Fruit fly (Drosophila melanogaster) whole organism, embryonic: ENCODE data around the gene Megf8.

Source experiments
- CG12391 ChIP-seq: fragments of 200-800 bp; sonication (Bioruptor generic); optimal IDR thresholded peaks from 3 replicates; lab custom pipeline; 2018; ENCODE audit warnings: missing biosample characterization, mild to moderate bottlenecking, missing genetic modification characterization, moderate library complexity
- CG13287 ChIP-seq: fragments of 200-800 bp; sonication (Bioruptor generic); IDR thresholded peaks from 2 replicates; pipeline ENCODE4 v1.3.6; 2022; ENCODE audit warnings: missing biosample characterization, missing genetic modification characterization; ENCODE audit not compliant: partially characterized antibody
- CG13296 ChIP-seq: fragments of 200-800 bp; sonication (Bioruptor generic); optimal IDR thresholded peaks from 3 replicates; lab custom pipeline; 2018; ENCODE audit warnings: missing biosample characterization, mild to moderate bottlenecking, missing genetic modification characterization
- CG14710 ChIP-seq: fragments of 200-800 bp; sonication (Bioruptor generic); optimal IDR thresholded peaks from 3 replicates; lab custom pipeline; 2019; ENCODE audit warnings: missing biosample characterization, mild to moderate bottlenecking, missing genetic modification characterization, moderate library complexity
- CG14860 ChIP-seq: fragments of 200-800 bp; sonication (Bioruptor generic); IDR thresholded peaks from 3 replicates; pipeline ENCODE4 v1.3.6; 2022; ENCODE audit warnings: missing biosample characterization, missing genetic modification characterization; ENCODE audit not compliant: partially characterized antibody
- CG15011 ChIP-seq: fragments of 200-800 bp; sonication (Bioruptor generic); optimal IDR thresholded peaks from 3 replicates; lab custom pipeline; 2018; ENCODE audit warnings: missing biosample characterization, mild to moderate bottlenecking, missing genetic modification characterization
- CG15514 ChIP-seq: fragments of 200-800 bp; sonication (Bioruptor generic); optimal IDR thresholded peaks from 3 replicates; lab custom pipeline; 2017; ENCODE audit warnings: missing biosample characterization, missing genetic modification characterization, mild to moderate bottlenecking, moderate library complexity, missing genetic modification reagents
- CG1603 ChIP-seq: fragments of 200-800 bp; sonication (Bioruptor generic); optimal IDR thresholded peaks from 2 replicates; lab custom pipeline; 2019; ENCODE audit warnings: missing biosample characterization, mild to moderate bottlenecking, missing genetic modification characterization, moderate library complexity
- CG16863 ChIP-seq: fragments of 200-800 bp; sonication (Bioruptor generic); optimal IDR thresholded peaks from 3 replicates; lab custom pipeline; 2016; ENCODE audit warnings: missing biosample characterization, missing genetic modification characterization
- CG1792 ChIP-seq: fragments of 200-800 bp; sonication (Bioruptor generic); optimal IDR thresholded peaks from 2 replicates; lab custom pipeline; 2016; ENCODE audit warnings: missing biosample characterization, missing genetic modification characterization
- CG31441 ChIP-seq: fragments of 200-800 bp; sonication (Bioruptor generic); IDR thresholded peaks from 2 replicates; pipeline ENCODE4 v1.3.6; 2022; ENCODE audit warnings: missing biosample characterization, missing genetic modification characterization
- CG4328 ChIP-seq: fragments of 200-800 bp; sonication (Bioruptor generic); optimal IDR thresholded peaks from 3 replicates; lab custom pipeline; 2017; ENCODE audit warnings: missing biosample characterization, missing genetic modification reagents, missing genetic modification characterization
- CG4617 ChIP-seq: fragments of 200-800 bp; sonication (Bioruptor generic); optimal IDR thresholded peaks from 3 replicates; lab custom pipeline; 2016; ENCODE audit warnings: missing biosample characterization, missing genetic modification characterization, borderline replicate concordance
- CG6175 ChIP-seq: fragments of 200-800 bp; sonication (Bioruptor generic); IDR thresholded peaks from 3 replicates; pipeline ENCODE4 v1.3.6; 2022; ENCODE audit warnings: missing biosample characterization, missing genetic modification characterization
- CG6254 ChIP-seq: fragments of 200-800 bp; sonication (Bioruptor generic); optimal IDR thresholded peaks from 3 replicates; lab custom pipeline; 2017; ENCODE audit warnings: mild to moderate bottlenecking, missing biosample characterization, missing genetic modification reagents, missing genetic modification characterization
- CG6654 ChIP-seq: fragments of 200-800 bp; sonication (Bioruptor generic); optimal IDR thresholded peaks from 2 replicates; lab custom pipeline; 2017; ENCODE audit warnings: missing biosample characterization, mild to moderate bottlenecking, missing genetic modification characterization
- CG7786 ChIP-seq: fragments of 200-800 bp; sonication (Bioruptor generic); optimal IDR thresholded peaks from 2 replicates; lab custom pipeline; 2016; ENCODE audit warnings: missing biosample characterization, missing genetic modification characterization
- CG8290 ChIP-seq, 3 experiments: fragments of 200-800 bp; sonication (Bioruptor generic); optimal IDR thresholded peaks; 2 replicates each; lab custom pipeline; 2016 to 2019; ENCODE audit warnings: missing biosample characterization in 3 of 3, missing genetic modification characterization in 3 of 3, mild to moderate bottlenecking in 2 of 3, moderate library complexity in 1 of 3
- CG9932 ChIP-seq: fragments of 200-800 bp; sonication (Bioruptor generic); IDR thresholded peaks from 2 replicates; pipeline ENCODE4 v1.3.6; 2022; ENCODE audit warnings: missing biosample characterization, missing genetic modification characterization
- CHES-1-like ChIP-seq: fragments of 200-800 bp; sonication (Bioruptor generic); optimal IDR thresholded peaks from 2 replicates; lab custom pipeline; 2016; ENCODE audit warnings: missing biosample characterization, missing genetic modification characterization
- CTCF ChIP-seq: fragments of 200-800 bp; sonication (Bioruptor generic); optimal IDR thresholded peaks from 2 replicates; lab custom pipeline; 2017; ENCODE audit warnings: missing biosample characterization, mild to moderate bottlenecking, missing genetic modification characterization, moderate library complexity
- Dip3 ChIP-seq: fragments of 200-800 bp; sonication (Bioruptor generic); optimal IDR thresholded peaks from 3 replicates; lab custom pipeline; 2016; ENCODE audit warnings: missing biosample characterization, missing genetic modification characterization
- Dll ChIP-seq: fragments of 200-800 bp; sonication (Bioruptor generic); IDR thresholded peaks from 4 replicates; pipeline ENCODE4 v1.3.6; 2022; ENCODE audit warnings: missing biosample characterization, missing genetic modification characterization; ENCODE audit not compliant: partially characterized antibody
- Dp ChIP-seq: fragments of 200-800 bp; sonication (Bioruptor generic); optimal IDR thresholded peaks from 2 replicates; lab custom pipeline; 2018; ENCODE audit warnings: missing biosample characterization, mild to moderate bottlenecking, missing genetic modification characterization, moderate library complexity
- E2f2 ChIP-seq: fragments of 200-800 bp; sonication (Bioruptor generic); IDR thresholded peaks from 2 replicates; pipeline ENCODE4 v1.3.6; 2022; ENCODE audit warnings: missing biosample characterization, missing genetic modification characterization
- ERR ChIP-seq: fragments of 200-800 bp; sonication (Bioruptor generic); optimal IDR thresholded peaks from 2 replicates; lab custom pipeline; 2016; ENCODE audit warnings: missing biosample characterization, missing genetic modification characterization
- Hand ChIP-seq: fragments of 200-800 bp; sonication (Bioruptor generic); optimal IDR thresholded peaks from 2 replicates; lab custom pipeline; 2017; ENCODE audit warnings: mild to moderate bottlenecking, missing biosample characterization, missing genetic modification reagents, missing genetic modification characterization
- Hmx ChIP-seq: fragments of 200-800 bp; sonication (Bioruptor generic); optimal IDR thresholded peaks from 2 replicates; lab custom pipeline; 2016; ENCODE audit warnings: missing biosample characterization, missing genetic modification characterization
- MBD-R2 ChIP-seq: fragments of 200-800 bp; sonication (Bioruptor generic); IDR thresholded peaks from 2 replicates; pipeline ENCODE4 v1.3.6; 2022; ENCODE audit warnings: missing biosample characterization, missing genetic modification characterization
- NC2β ChIP-seq: fragments of 200-800 bp; sonication (Bioruptor generic); optimal IDR thresholded peaks from 2 replicates; lab custom pipeline; 2016; ENCODE audit warnings: missing biosample characterization, missing genetic modification characterization
- Oli ChIP-seq: fragments of 200-800 bp; sonication (Bioruptor generic); optimal IDR thresholded peaks from 2 replicates; lab custom pipeline; 2018; ENCODE audit warnings: missing biosample characterization, mild to moderate bottlenecking, missing genetic modification characterization, moderate library complexity
- Ravus ChIP-seq: fragments of 200-800 bp; sonication (Bioruptor generic); IDR thresholded peaks from 2 replicates; pipeline ENCODE4 v1.3.6; 2022; ENCODE audit warnings: missing biosample characterization, missing genetic modification characterization
- Sox100B ChIP-seq: fragments of 200-800 bp; sonication (Bioruptor generic); optimal IDR thresholded peaks from 3 replicates; lab custom pipeline; 2018; ENCODE audit warnings: missing biosample characterization, mild to moderate bottlenecking, missing genetic modification characterization
- bab2 ChIP-seq: fragments of 200-800 bp; sonication (Bioruptor generic); optimal IDR thresholded peaks from 2 replicates; lab custom pipeline; 2016; ENCODE audit warnings: missing biosample characterization, missing genetic modification characterization
- bowl ChIP-seq: fragments of 200-800 bp; sonication (Bioruptor generic); IDR thresholded peaks from 2 replicates; pipeline ENCODE4 v1.3.6; 2022; ENCODE audit warnings: missing biosample characterization, missing genetic modification characterization
- cg ChIP-seq: fragments of 200-800 bp; sonication (Bioruptor generic); optimal IDR thresholded peaks from 3 replicates; lab custom pipeline; 2019; ENCODE audit warnings: missing biosample characterization, mild to moderate bottlenecking, missing genetic modification characterization, moderate library complexity
- chinmo ChIP-seq: fragments of 200-800 bp; sonication (Bioruptor generic); IDR thresholded peaks from 4 replicates; pipeline ENCODE4 v1.3.6; 2022; ENCODE audit warnings: missing biosample characterization, missing genetic modification characterization; ENCODE audit not compliant: partially characterized antibody
- gem ChIP-seq: fragments of 200-800 bp; sonication (Bioruptor generic); optimal IDR thresholded peaks from 2 replicates; lab custom pipeline; 2019; ENCODE audit warnings: missing biosample characterization, mild to moderate bottlenecking, missing genetic modification characterization, moderate library complexity
- gfzf ChIP-seq: fragments of 200-800 bp; sonication (Bioruptor generic); optimal IDR thresholded peaks from 2 replicates; lab custom pipeline; 2016; ENCODE audit warnings: missing biosample characterization, mild to moderate bottlenecking, missing genetic modification characterization, moderate library complexity
- hbn ChIP-seq: fragments of 200-800 bp; sonication (Bioruptor generic); IDR thresholded peaks from 2 replicates; pipeline ENCODE4 v1.3.6; 2022; ENCODE audit warnings: missing biosample characterization, missing genetic modification characterization; ENCODE audit not compliant: partially characterized antibody
- her ChIP-seq: fragments of 200-800 bp; sonication (Bioruptor generic); optimal IDR thresholded peaks from 2 replicates; lab custom pipeline; 2016; ENCODE audit warnings: missing biosample characterization, missing genetic modification characterization
- jigr1 ChIP-seq: fragments of 200-800 bp; sonication (Bioruptor generic); IDR thresholded peaks from 3 replicates; pipeline ENCODE4 v1.3.6; 2022; ENCODE audit warnings: missing biosample characterization, missing genetic modification characterization
- knrl ChIP-seq: fragments of 200-800 bp; sonication (Bioruptor generic); IDR thresholded peaks from 3 replicates; pipeline ENCODE4 v1.3.6; 2022; ENCODE audit warnings: missing biosample characterization, missing genetic modification characterization; ENCODE audit not compliant: partially characterized antibody
- lbe ChIP-seq: fragments of 200-800 bp; sonication (Bioruptor generic); optimal IDR thresholded peaks from 2 replicates; lab custom pipeline; 2016; ENCODE audit warnings: missing biosample characterization, mild to moderate bottlenecking, missing genetic modification characterization
- mld ChIP-seq: fragments of 200-800 bp; sonication (Bioruptor generic); IDR thresholded peaks from 3 replicates; pipeline ENCODE4 v1.3.6; 2022; ENCODE audit warnings: missing biosample characterization, missing genetic modification characterization; ENCODE audit not compliant: partially characterized antibody
- onecut ChIP-seq: fragments of 200-800 bp; sonication (Bioruptor generic); IDR thresholded peaks from 2 replicates; pipeline ENCODE4 v1.3.6; 2022; ENCODE audit warnings: missing biosample characterization, missing genetic modification characterization
- pho ChIP-seq: fragments of 200-800 bp; sonication (Bioruptor generic); optimal IDR thresholded peaks from 2 replicates; lab custom pipeline; 2016; ENCODE audit warnings: missing biosample characterization, missing genetic modification characterization
- stwl ChIP-seq: fragments of 200-800 bp; sonication (Bioruptor generic); optimal IDR thresholded peaks from 3 replicates; lab custom pipeline; 2018; ENCODE audit warnings: missing biosample characterization, mild to moderate bottlenecking, missing genetic modification characterization, moderate library complexity
- trem ChIP-seq: fragments of 200-800 bp; optimal IDR thresholded peaks from 3 replicates; lab custom pipeline; 2019; ENCODE audit warnings: missing biosample characterization, mild to moderate bottlenecking, missing genetic modification characterization, moderate library complexity

The Megf8 gene

DNA sequence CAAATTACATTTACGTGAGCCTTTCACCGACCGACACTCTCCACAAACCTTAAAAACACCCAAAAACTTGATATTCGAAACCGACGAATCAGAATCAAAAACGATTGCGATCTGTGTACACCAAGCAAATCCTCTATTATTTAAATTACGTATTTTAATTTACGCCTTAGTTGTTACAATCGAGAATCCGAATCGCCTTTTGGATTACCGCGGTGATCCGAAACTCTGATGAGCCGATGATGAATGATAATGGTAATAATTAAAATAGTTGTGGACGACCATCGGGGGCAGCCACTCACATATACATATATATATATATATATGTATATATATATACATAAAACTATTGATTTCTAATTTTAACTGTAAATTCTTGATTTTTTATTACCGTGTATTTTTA is 3.6 kb upstream of the Megf8 start, which contains the start of gene CG7367:
Gene CG7367 (minus strand): TSS at position 101 of the 400 bp plus-strand sequence.
- no peak for TF ChIP-seq her (GFP tag; lab: Kevin White, UChicago)
- no peak for TF ChIP-seq CG6254
- TF ChIP-seq bowl = no peak
- TF ChIP-seq CG4328 = no peak
- TF ChIP-seq CG6175 = no peak

DNA sequence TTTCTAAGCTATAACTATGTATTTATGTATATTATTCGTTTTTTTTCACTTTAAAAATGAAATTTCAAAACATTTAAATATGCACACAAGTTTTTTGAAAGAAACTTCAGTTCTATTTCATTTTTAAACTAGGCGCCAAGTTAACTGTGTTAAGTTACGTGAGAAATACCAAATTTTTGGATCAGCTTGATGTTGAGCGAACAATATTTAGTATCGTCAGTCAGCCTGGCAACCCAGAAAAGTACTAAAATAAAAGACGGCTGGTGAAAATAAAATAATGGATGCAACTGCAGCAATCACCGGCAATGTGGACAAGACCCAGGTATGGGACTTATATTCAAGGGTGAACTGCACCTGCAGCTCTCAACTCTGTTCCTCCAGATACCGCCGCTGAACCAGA is 2.4 kb upstream of the Megf8 start, which contains the start of gene CCDC53:
Gene CCDC53 (plus strand): TSS at position 235 of the 400 bp plus-strand sequence.
- no peak for TF ChIP-seq CG31441 (GFP tag; lab: Robert Waterston, UW)
- no peak for TF ChIP-seq ERR (GFP tag; lab: Kevin White, UChicago)
- TF ChIP-seq Dip3 (GFP tag; lab: Kevin White, UChicago) = no peak
- peak; percentile 19 for TF ChIP-seq lbe (GFP tag; lab: Kevin White, UChicago)
- no peak for TF ChIP-seq CG14860
- peak; percentile 10 for TF ChIP-seq trem
- TF ChIP-seq chinmo = peak; percentile 70; the same call in 2 of the 4 replicates
- TF ChIP-seq CG13296 (GFP tag; lab: Kevin White, UChicago) = no peak
- no peak for TF ChIP-seq Hand
- peak; percentile 92 for TF ChIP-seq Dp
- peak; percentile 49; the same call in 1 of the 2 replicates for TF ChIP-seq MBD-R2 (GFP tag; lab: Robert Waterston, UW)
- peak; percentile 17 for TF ChIP-seq CG15514 (GFP tag; lab: Kevin White, UChicago)
- TF ChIP-seq NC2β = no peak
- TF ChIP-seq gem = no peak
- TF ChIP-seq jigr1 (GFP tag; lab: Robert Waterston, UW) = no peak
- no peak for TF ChIP-seq CG15011 (GFP tag; lab: Kevin White, UChicago)
- peak; percentile 82 for TF ChIP-seq gfzf
- TF ChIP-seq cg (GFP tag; lab: Kevin White, UChicago) = no peak
- TF ChIP-seq E2f2 (GFP tag; lab: Robert Waterston, UW) = peak; percentile 93
- no peak for TF ChIP-seq Hmx (GFP tag; lab: Kevin White, UChicago)
- TF ChIP-seq CG14710 (tag; lab: Kevin White, UChicago) = peak; percentile 12
- TF ChIP-seq CG1792 (GFP tag; lab: Kevin White, UChicago) = no peak
- TF ChIP-seq hbn (GFP tag; lab: Robert Waterston, UW) = peak; percentile 33; the same call in 1 of the 2 replicates
- no peak for TF ChIP-seq CHES-1-like (GFP tag; lab: Kevin White, UChicago)
- TF ChIP-seq CG4617 (GFP tag; lab: Kevin White, UChicago) = no peak
- no peak for TF ChIP-seq CG7786
- no peak for TF ChIP-seq knrl
- TF ChIP-seq CG16863 (GFP tag; lab: Kevin White, UChicago) = no peak
- TF ChIP-seq CG13287 (GFP tag; lab: Robert Waterston, UW) = peak; percentile 33; the same call in 1 of the 2 replicates
- TF ChIP-seq CG8290 (GFP tag; optimal IDR thresholded peaks at IDR 0.05; lab: Kevin White, UChicago) = no peak
- TF ChIP-seq CG8290 (tag; optimal IDR thresholded peaks at IDR 0.05; lab: Kevin White, UChicago) = no peak
- TF ChIP-seq onecut (GFP tag; lab: Robert Waterston, UW) = no peak
- TF ChIP-seq mld (GFP tag; lab: Robert Waterston, UW) = no peak
- no peak for TF ChIP-seq pho (GFP tag; lab: Kevin White, UChicago)
- no peak for TF ChIP-seq CG6654 (GFP tag; lab: Kevin White, UChicago)
- TF ChIP-seq Oli (tag; lab: Kevin White, UChicago) = no peak
- no peak for TF ChIP-seq CG12391 (tag; lab: Kevin White, UChicago)
- no peak for TF ChIP-seq Ravus
- no peak for TF ChIP-seq CG9932 (GFP tag; lab: Robert Waterston, UW)
- no peak for TF ChIP-seq Dll
- TF ChIP-seq bab2 (GFP tag; lab: Kevin White, UChicago) = no peak
- peak; percentile 29 for TF ChIP-seq stwl (tag; lab: Kevin White, UChicago)
- peak; percentile 14 for TF ChIP-seq CG1603 (tag; lab: Kevin White, UChicago)
- TF ChIP-seq Sox100B = no peak
- TF ChIP-seq CTCF (GFP tag; lab: Kevin White, UChicago) = no peak
